Fruit fly (Drosophila melanogaster) whole organism, embryonic: ENCODE results near the gene caps.

Experiments
- Ada2b ChIP-seq: fragments of 200-800 bp; sonication (Bioruptor generic); IDR thresholded peaks from 2 replicates; pipeline ENCODE4 v1.3.6; 2022; ENCODE audit warnings: missing biosample characterization, missing genetic modification characterization
- Antp ChIP-seq: fragments of 200-800 bp; sonication (Bioruptor generic); optimal IDR thresholded peaks from 3 replicates; lab custom pipeline; 2016; ENCODE audit warnings: missing biosample characterization, missing genetic modification characterization
- Atf3 ChIP-seq: fragments of 200-800 bp; sonication (Bioruptor generic); optimal IDR thresholded peaks from 3 replicates; lab custom pipeline; 2016; ENCODE audit warnings: missing biosample characterization, missing genetic modification characterization
- Awh ChIP-seq: fragments of 200-800 bp; sonication (Bioruptor generic); IDR thresholded peaks from 2 replicates; pipeline ENCODE4, ENCODE4 v1.3.6; 2022; ENCODE audit warnings: missing biosample characterization, missing genetic modification characterization
- CG10209 ChIP-seq: fragments of 200-800 bp; sonication (Bioruptor generic); optimal IDR thresholded peaks from 3 replicates; lab custom pipeline; 2017; ENCODE audit warnings: missing biosample characterization, mild to moderate bottlenecking, missing genetic modification characterization, missing genetic modification reagents
- CG10979 ChIP-seq: fragments of 200-800 bp; sonication (Bioruptor generic); optimal IDR thresholded peaks from 2 replicates; lab custom pipeline; 2018; ENCODE audit warnings: missing biosample characterization, mild to moderate bottlenecking, missing genetic modification characterization, moderate library complexity
- CG11456 ChIP-seq: fragments of 200-800 bp; sonication (Bioruptor generic); IDR thresholded peaks from 3 replicates; pipeline ENCODE4 v1.3.6; 2022; ENCODE audit warnings: missing biosample characterization, missing genetic modification characterization
- CG11504 ChIP-seq: fragments of 200-800 bp; sonication (Bioruptor generic); optimal IDR thresholded peaks from 3 replicates; lab custom pipeline; 2019; ENCODE audit warnings: missing biosample characterization, mild to moderate bottlenecking, missing genetic modification characterization, moderate library complexity
- CG1233 ChIP-seq: fragments of 200-800 bp; sonication (Bioruptor generic); optimal IDR thresholded peaks from 4 replicates; lab custom pipeline; 2018; ENCODE audit warnings: missing biosample characterization, mild to moderate bottlenecking, missing genetic modification characterization
- CG12391 ChIP-seq: fragments of 200-800 bp; sonication (Bioruptor generic); optimal IDR thresholded peaks from 3 replicates; lab custom pipeline; 2018; ENCODE audit warnings: missing biosample characterization, mild to moderate bottlenecking, missing genetic modification characterization, moderate library complexity
- CG17328 ChIP-seq: fragments of 200-800 bp; sonication (Bioruptor generic); IDR thresholded peaks from 2 replicates; pipeline ENCODE4 v1.3.6; 2022; ENCODE audit warnings: missing biosample characterization, missing genetic modification characterization
- CG17612 ChIP-seq: fragments of 200-800 bp; sonication (Bioruptor generic); IDR thresholded peaks from 2 replicates; pipeline ENCODE4 v1.3.6; 2022; ENCODE audit warnings: missing biosample characterization, missing genetic modification characterization
- CG17912 ChIP-seq: fragments of 200-800 bp; sonication (Bioruptor generic); optimal IDR thresholded peaks from 2 replicates; lab custom pipeline; 2018; ENCODE audit warnings: missing biosample characterization, mild to moderate bottlenecking, missing genetic modification characterization
- CG1792 ChIP-seq: fragments of 200-800 bp; sonication (Bioruptor generic); optimal IDR thresholded peaks from 2 replicates; lab custom pipeline; 2016; ENCODE audit warnings: missing biosample characterization, missing genetic modification characterization
- CG1832 ChIP-seq: fragments of 200-800 bp; sonication (Bioruptor generic); optimal IDR thresholded peaks from 2 replicates; lab custom pipeline; 2017; ENCODE audit warnings: missing biosample characterization, mild to moderate bottlenecking, missing genetic modification characterization, inconsistent platforms
- CG18619 ChIP-seq: fragments of 200-800 bp; sonication (Bioruptor generic); optimal IDR thresholded peaks from 3 replicates; lab custom pipeline; 2017; ENCODE audit warnings: missing biosample characterization, mild to moderate bottlenecking, missing genetic modification characterization
- CG2875 ChIP-seq: fragments of 200-800 bp; sonication (Bioruptor generic); optimal IDR thresholded peaks from 2 replicates; lab custom pipeline; 2017; ENCODE audit warnings: missing biosample characterization, mild to moderate bottlenecking, missing genetic modification characterization, missing genetic modification reagents
- CG32767 ChIP-seq: fragments of 200-800 bp; sonication (Bioruptor generic); IDR thresholded peaks from 2 replicates; pipeline ENCODE4 v1.3.6; 2022; ENCODE audit warnings: missing biosample characterization, missing genetic modification characterization
- CG3726 ChIP-seq: fragments of 200-800 bp; sonication (Bioruptor generic); IDR thresholded peaks from 3 replicates; pipeline ENCODE4, ENCODE4 v1.3.6; 2022; ENCODE audit warnings: missing biosample characterization, missing genetic modification characterization
- CG3847 ChIP-seq: fragments of 200-800 bp; sonication (Bioruptor generic); IDR thresholded peaks from 2 replicates; pipeline ENCODE4 v1.3.6; 2022; ENCODE audit warnings: missing biosample characterization, missing genetic modification characterization
- CG4617 ChIP-seq: fragments of 200-800 bp; sonication (Bioruptor generic); optimal IDR thresholded peaks from 3 replicates; lab custom pipeline; 2016; ENCODE audit warnings: missing biosample characterization, missing genetic modification characterization, borderline replicate concordance
- CG4707 ChIP-seq: fragments of 200-800 bp; sonication (Bioruptor generic); optimal IDR thresholded peaks from 2 replicates; lab custom pipeline; 2018; ENCODE audit warnings: missing biosample characterization, mild to moderate bottlenecking, missing genetic modification characterization, moderate library complexity
- CG4820 ChIP-seq: fragments of 200-800 bp; sonication (Bioruptor generic); optimal IDR thresholded peaks from 3 replicates; lab custom pipeline; 2016; ENCODE audit warnings: missing biosample characterization, missing genetic modification characterization
- CG6254 ChIP-seq: fragments of 200-800 bp; sonication (Bioruptor generic); optimal IDR thresholded peaks from 3 replicates; lab custom pipeline; 2017; ENCODE audit warnings: mild to moderate bottlenecking, missing biosample characterization, missing genetic modification reagents, missing genetic modification characterization
- CG7271 ChIP-seq: fragments of 200-800 bp; sonication (Bioruptor generic); optimal IDR thresholded peaks from 2 replicates; lab custom pipeline; 2018; ENCODE audit warnings: missing biosample characterization, mild to moderate bottlenecking, missing genetic modification characterization, moderate library complexity
- CG7839 ChIP-seq: fragments of 200-800 bp; sonication (Bioruptor generic); optimal IDR thresholded peaks from 3 replicates; lab custom pipeline; 2018; ENCODE audit warnings: missing biosample characterization, mild to moderate bottlenecking, missing genetic modification characterization, moderate library complexity
- CG8359 ChIP-seq: fragments of 200-800 bp; sonication (Bioruptor generic); optimal IDR thresholded peaks from 2 replicates; lab custom pipeline; 2017; ENCODE audit warnings: missing biosample characterization, mild to moderate bottlenecking, missing genetic modification characterization, borderline replicate concordance
- CG9609 ChIP-seq: fragments of 200-800 bp; sonication (Bioruptor generic); optimal IDR thresholded peaks from 3 replicates; lab custom pipeline; 2016; ENCODE audit warnings: missing biosample characterization, missing genetic modification characterization
- HmgZ ChIP-seq: fragments of 200-800 bp; sonication (Bioruptor generic); optimal IDR thresholded peaks from 2 replicates; lab custom pipeline; 2018; ENCODE audit warnings: missing biosample characterization, mild to moderate bottlenecking, missing genetic modification characterization
- Pdp1 ChIP-seq, 2 experiments: fragments of 200-800 bp; sonication (Bioruptor generic); optimal IDR thresholded peaks; 3 replicates each; lab custom pipeline; 2016; ENCODE audit warnings: missing biosample characterization in 2 of 2, missing genetic modification characterization in 2 of 2, mild to moderate bottlenecking in 1 of 2, moderate library complexity in 1 of 2
- Sox100B ChIP-seq: fragments of 200-800 bp; sonication (Bioruptor generic); optimal IDR thresholded peaks from 3 replicates; lab custom pipeline; 2018; ENCODE audit warnings: missing biosample characterization, mild to moderate bottlenecking, missing genetic modification characterization
- bbx ChIP-seq: fragments of 200-800 bp; sonication (Bioruptor generic); IDR thresholded peaks from 2 replicates; pipeline ENCODE4 v1.3.6; 2022; ENCODE audit warnings: missing biosample characterization, missing genetic modification characterization; ENCODE audit not compliant: partially characterized antibody
- dysf ChIP-seq: fragments of 200-800 bp; sonication (Bioruptor generic); IDR thresholded peaks from 3 replicates; pipeline ENCODE4 v1.3.6; 2022; ENCODE audit warnings: missing biosample characterization, missing genetic modification characterization
- exex ChIP-seq: fragments of 200-800 bp; sonication (Bioruptor generic); optimal IDR thresholded peaks from 4 replicates; lab custom pipeline; 2018; ENCODE audit warnings: missing biosample characterization, mild to moderate bottlenecking, missing genetic modification characterization, moderate library complexity
- fu2 ChIP-seq: fragments of 200-800 bp; sonication (Bioruptor generic); optimal IDR thresholded peaks from 2 replicates; lab custom pipeline; 2016; ENCODE audit warnings: missing biosample characterization, missing genetic modification characterization
- gcm ChIP-seq: fragments of 200-800 bp; sonication (Bioruptor generic); optimal IDR thresholded peaks from 2 replicates; lab custom pipeline; 2019; ENCODE audit warnings: missing biosample characterization, mild to moderate bottlenecking, missing genetic modification characterization, moderate library complexity
- h ChIP-seq: fragments of >200 bp; optimal IDR thresholded peaks from 2 replicates; lab custom pipeline; 2017
- her ChIP-seq: fragments of 200-800 bp; sonication (Bioruptor generic); optimal IDR thresholded peaks from 2 replicates; lab custom pipeline; 2016; ENCODE audit warnings: missing biosample characterization, missing genetic modification characterization
- hkb ChIP-seq, 2 experiments: fragments of 200-800 bp in 1 of 2; fragments of >200 bp in 1 of 2; sonication (Bioruptor generic) in 1 of 2; IDR thresholded peaks in 1 of 2; optimal IDR thresholded peaks in 1 of 2; 2 replicates each; pipeline versions ENCODE4 v1.3.6 to Lab custom; 2017 to 2022; ENCODE audit warnings: missing biosample characterization in 1 of 2, missing genetic modification characterization in 1 of 2
- kah ChIP-seq: fragments of 200-800 bp; sonication (Bioruptor generic); optimal IDR thresholded peaks from 2 replicates; lab custom pipeline; 2018; ENCODE audit warnings: missing biosample characterization, mild to moderate bottlenecking, missing genetic modification characterization
- sna ChIP-seq: fragments of 200-800 bp; sonication (Bioruptor generic); IDR thresholded peaks from 2 replicates; pipeline ENCODE4 v1.3.6; 2022; ENCODE audit warnings: missing biosample characterization, missing genetic modification characterization; ENCODE audit not compliant: partially characterized antibody
- so ChIP-seq: fragments of 200-800 bp; sonication (Bioruptor generic); IDR thresholded peaks from 3 replicates; pipeline ENCODE4 v1.3.6; 2022; ENCODE audit warnings: missing biosample characterization, missing genetic modification characterization
- twi ChIP-seq: fragments of 200-800 bp; optimal IDR thresholded peaks from 2 replicates; lab custom pipeline; 2019; ENCODE audit warnings: missing biosample characterization, mild to moderate bottlenecking, missing genetic modification characterization, moderate library complexity
- vfl ChIP-seq: fragments of 200-800 bp; sonication (Bioruptor generic); optimal IDR thresholded peaks from 2 replicates; lab custom pipeline; 2016; ENCODE audit warnings: missing biosample characterization, missing genetic modification characterization
- yki ChIP-seq: fragments of >200 bp; optimal IDR thresholded peaks from 3 replicates; lab custom pipeline; 2018
- z ChIP-seq: fragments of 200-800 bp; sonication (Bioruptor generic); IDR thresholded peaks from 3 replicates; pipeline ENCODE4 v1.3.6; 2022; ENCODE audit warnings: missing biosample characterization, missing genetic modification characterization
- zfh1 ChIP-seq: fragments of 200-800 bp; sonication (Bioruptor generic); IDR thresholded peaks from 3 replicates; pipeline ENCODE4 v1.3.6; 2022; ENCODE audit warnings: missing biosample characterization, missing genetic modification characterization

caps gene

dm6 chr3L:13227594-13228501, 644 bp upstream of the caps start (continued):
- TF ChIP-seq sna: 0 out of 2 replicates have a peak, but pooled peaks have one; percentile 18
- TF ChIP-seq CG7271 (tag; lab: Kevin White, UChicago): no peak
- no peak for TF ChIP-seq Ada2b
- TF ChIP-seq yki: peak; percentile 77
- TF ChIP-seq Antp (GFP tag; lab: Kevin White, UChicago): no peak
- TF ChIP-seq vfl: no peak
- TF ChIP-seq CG8359 (GFP tag; lab: Kevin White, UChicago): no peak
- TF ChIP-seq h (lab: Kevin White, UChicago): no peak
- TF ChIP-seq Sox100B (GFP tag; lab: Kevin White, UChicago): no peak
- 0 out of 2 replicates have a peak, but pooled peaks have one; percentile 5 for TF ChIP-seq Awh (GFP tag; lab: Robert Waterston, UW)

DNA sequence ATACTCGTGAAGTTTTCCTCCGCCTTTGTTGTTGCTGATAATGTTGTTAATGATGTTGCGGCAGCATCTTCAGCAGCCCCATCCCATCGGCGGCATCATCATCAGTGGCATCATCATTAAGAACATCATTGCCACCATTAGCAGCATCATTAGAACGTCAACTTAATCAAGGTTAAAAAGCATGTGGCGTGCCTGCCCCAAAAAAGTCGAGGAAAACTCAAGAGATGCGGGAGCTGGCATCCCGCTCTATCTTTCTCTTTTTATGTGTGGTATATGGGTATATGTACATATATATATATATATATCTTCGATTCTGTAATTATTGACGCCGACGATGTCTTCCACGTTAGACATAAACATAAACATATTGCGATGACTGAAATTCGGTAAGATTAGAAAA, 2.7 kb downstream of the caps start:
- TF ChIP-seq bbx (GFP tag; lab: Robert Waterston, UW) (0 out of 2 replicates have a peak, but pooled peaks have one; percentile 29), hkb (optimal IDR thresholded peaks at IDR 0.05; lab: Kevin White, UChicago) (no peak), hkb (GFP tag; IDR thresholded peaks at IDR 0.05; lab: Robert Waterston, UW) (no peak), dysf (no peak), gcm (GFP tag; lab: Kevin White, UChicago) (peak; percentile 81), CG11504 (tag; lab: Kevin White, UChicago) (peak; percentile 3), CG4820 (GFP tag; lab: Kevin White, UChicago) (no peak), Sox100B (GFP tag; lab: Kevin White, UChicago) (no peak), fu2 (GFP tag; lab: Kevin White, UChicago) (no peak), CG10209 (no peak), CG18619 (GFP tag; lab: Kevin White, UChicago) (no peak), twi (tag; lab: Kevin White, UChicago) (peak; percentile 51), CG3847 (GFP tag; lab: Robert Waterston, UW) (no peak), CG1832 (GFP tag; lab: Kevin White, UChicago) (no peak), z (0 out of 3 replicates have a peak, but pooled peaks have one; percentile 41), CG7839 (tag; lab: Kevin White, UChicago) (no peak), CG4707 (GFP tag; lab: Kevin White, UChicago) (no peak), CG9609 (GFP tag; lab: Kevin White, UChicago) (no peak), Atf3 (no peak), CG1792 (GFP tag; lab: Kevin White, UChicago) (no peak), Pdp1 (GFP tag; optimal IDR thresholded peaks at IDR 0.05; lab: Kevin White, UChicago) (peak in 1 of 2 experiments; percentile 29), CG32767 (GFP tag; lab: Robert Waterston, UW) (no peak), exex (tag; lab: Kevin White, UChicago) (no peak), CG17612 (GFP tag; lab: Robert Waterston, UW) (no peak), CG17328 (GFP tag; lab: Robert Waterston, UW) (no peak), kah (no peak)

- TF ChIP-seq CG4617 (GFP tag; lab: Kevin White, UChicago) (no peak), CG18619 (GFP tag; lab: Kevin White, UChicago) (no peak), her (GFP tag; lab: Kevin White, UChicago) (no peak), CG3726 (no peak), CG10979 (tag; lab: Kevin White, UChicago) (no peak), CG6254 (peak; percentile 55), zfh1 (peak; percentile 41; the same call in 1 of the 3 replicates), HmgZ (peak; percentile 37), CG2875 (GFP tag; lab: Kevin White, UChicago) (peak; percentile 34), CG1233 (GFP tag; lab: Kevin White, UChicago) (peak; percentile 23), CG17912 (GFP tag; lab: Kevin White, UChicago) (no peak), so (0 out of 3 replicates have a peak, but pooled peaks have one; percentile 42), CG12391 (no peak), gcm (GFP tag; lab: Kevin White, UChicago) (peak; percentile 40), CG11456 (GFP tag; lab: Robert Waterston, UW) (no peak)
These were observed 4.3 kb downstream of the caps start for dm6 chr3L:13232747-13233146.
